Fruit fly (Drosophila melanogaster) whole organism, embryonic: Measurements from ENCODE around the gene CG1738.

Experiments
- Atf6 ChIP-seq: fragments of 200-800 bp; sonication (Bioruptor generic); IDR thresholded peaks from 2 replicates; pipeline ENCODE4 v1.3.6; 2022; ENCODE audit warnings: missing biosample characterization, missing genetic modification characterization
- B-H2 ChIP-seq: fragments of 200-800 bp; sonication (Bioruptor generic); optimal IDR thresholded peaks from 2 replicates; lab custom pipeline; 2018; ENCODE audit warnings: missing biosample characterization, mild to moderate bottlenecking, missing genetic modification characterization
- BtbVII ChIP-seq: fragments of 200-800 bp; sonication (Bioruptor generic); optimal IDR thresholded peaks from 3 replicates; lab custom pipeline; 2017; ENCODE audit warnings: missing biosample characterization, mild to moderate bottlenecking, missing genetic modification characterization
- CG10274 ChIP-seq: fragments of 200-800 bp; sonication (Bioruptor generic); optimal IDR thresholded peaks from 3 replicates; lab custom pipeline; 2017; ENCODE audit warnings: missing biosample characterization, mild to moderate bottlenecking, missing genetic modification characterization
- CG10654 ChIP-seq: fragments of 200-800 bp; sonication (Bioruptor generic); optimal IDR thresholded peaks from 2 replicates; lab custom pipeline; 2016; ENCODE audit warnings: missing biosample characterization, missing genetic modification characterization
- CG10979 ChIP-seq: fragments of 200-800 bp; sonication (Bioruptor generic); optimal IDR thresholded peaks from 2 replicates; lab custom pipeline; 2018; ENCODE audit warnings: missing biosample characterization, mild to moderate bottlenecking, missing genetic modification characterization, moderate library complexity
- CG11695 ChIP-seq: fragments of 200-800 bp; sonication (Bioruptor generic); IDR thresholded peaks from 3 replicates; pipeline ENCODE4 v1.3.6; 2022; ENCODE audit warnings: missing biosample characterization, missing genetic modification characterization
- CG1233 ChIP-seq: fragments of 200-800 bp; sonication (Bioruptor generic); optimal IDR thresholded peaks from 4 replicates; lab custom pipeline; 2018; ENCODE audit warnings: missing biosample characterization, mild to moderate bottlenecking, missing genetic modification characterization
- CG12769 ChIP-seq: fragments of 200-800 bp; sonication (Bioruptor generic); optimal IDR thresholded peaks from 2 replicates; lab custom pipeline; 2019; ENCODE audit warnings: missing biosample characterization, mild to moderate bottlenecking, missing genetic modification characterization, moderate library complexity
- CG13775 ChIP-seq: fragments of 200-800 bp; sonication (Bioruptor generic); optimal IDR thresholded peaks from 3 replicates; lab custom pipeline; 2017; ENCODE audit warnings: missing biosample characterization, mild to moderate bottlenecking, missing genetic modification characterization
- CG17568 ChIP-seq: fragments of 200-800 bp; sonication (Bioruptor generic); optimal IDR thresholded peaks from 2 replicates; lab custom pipeline; 2018; ENCODE audit warnings: missing biosample characterization, mild to moderate bottlenecking, missing genetic modification characterization, moderate library complexity
- CG1792 ChIP-seq: fragments of 200-800 bp; sonication (Bioruptor generic); optimal IDR thresholded peaks from 2 replicates; lab custom pipeline; 2016; ENCODE audit warnings: missing biosample characterization, missing genetic modification characterization
- CG18262 ChIP-seq: fragments of 200-800 bp; optimal IDR thresholded peaks from 3 replicates; lab custom pipeline; 2019; ENCODE audit warnings: missing biosample characterization, mild to moderate bottlenecking, missing genetic modification characterization, moderate library complexity
- CG30020 ChIP-seq: fragments of 200-800 bp; optimal IDR thresholded peaks from 2 replicates; lab custom pipeline; 2019; ENCODE audit warnings: missing biosample characterization, mild to moderate bottlenecking, missing genetic modification characterization, moderate library complexity
- CG30403 ChIP-seq: fragments of 200-800 bp; sonication (Bioruptor generic); optimal IDR thresholded peaks from 3 replicates; lab custom pipeline; 2016; ENCODE audit warnings: missing biosample characterization, missing genetic modification characterization
- CG3065 ChIP-seq: fragments of 200-800 bp; sonication (Bioruptor generic); optimal IDR thresholded peaks from 2 replicates; lab custom pipeline; 2016; ENCODE audit warnings: missing biosample characterization, missing genetic modification characterization
- CG33557 ChIP-seq: fragments of 200-800 bp; sonication (Bioruptor generic); optimal IDR thresholded peaks from 2 replicates; lab custom pipeline; 2019; ENCODE audit warnings: missing biosample characterization, mild to moderate bottlenecking, missing genetic modification characterization, moderate library complexity
- CG34224 ChIP-seq: fragments of 200-800 bp; sonication (Bioruptor generic); IDR thresholded peaks from 3 replicates; pipeline ENCODE4 v1.3.6; 2022; ENCODE audit warnings: missing biosample characterization, missing genetic modification characterization; ENCODE audit not compliant: partially characterized antibody
- CG4730 ChIP-seq: fragments of 200-800 bp; sonication (Bioruptor generic); IDR thresholded peaks from 2 replicates; pipeline ENCODE4 v1.3.6; 2022; ENCODE audit warnings: missing biosample characterization, missing genetic modification characterization
- CG5953 ChIP-seq: fragments of 200-800 bp; sonication (Bioruptor generic); IDR thresholded peaks from 2 replicates; pipeline ENCODE4 v1.3.6; 2022; ENCODE audit warnings: missing biosample characterization, missing genetic modification characterization
- CG6272 ChIP-seq: fragments of 200-800 bp; sonication (Bioruptor generic); IDR thresholded peaks from 2 replicates; pipeline ENCODE4 v1.3.6; 2022; ENCODE audit warnings: missing biosample characterization, missing genetic modification characterization
- CG7745 ChIP-seq: fragments of 200-800 bp; sonication (Bioruptor generic); optimal IDR thresholded peaks from 2 replicates; lab custom pipeline; 2018; ENCODE audit warnings: missing biosample characterization, mild to moderate bottlenecking, missing genetic modification characterization, moderate library complexity
- CG9609 ChIP-seq: fragments of 200-800 bp; sonication (Bioruptor generic); optimal IDR thresholded peaks from 3 replicates; lab custom pipeline; 2016; ENCODE audit warnings: missing biosample characterization, missing genetic modification characterization
- CkIIα-i1 ChIP-seq: fragments of 200-800 bp; sonication (Bioruptor generic); IDR thresholded peaks from 2 replicates; pipeline ENCODE4 v1.3.6; 2022; ENCODE audit warnings: missing biosample characterization, missing genetic modification characterization
- Dek ChIP-seq: fragments of 200-800 bp; sonication (Bioruptor generic); optimal IDR thresholded peaks from 3 replicates; lab custom pipeline; 2019; ENCODE audit warnings: missing biosample characterization, mild to moderate bottlenecking, missing genetic modification characterization, moderate library complexity
- Drgx ChIP-seq: fragments of 200-800 bp; sonication (Bioruptor generic); IDR thresholded peaks from 2 replicates; pipeline ENCODE4 v1.3.6; 2022; ENCODE audit warnings: missing biosample characterization, missing genetic modification characterization
- Fer3 ChIP-seq: fragments of 200-800 bp; sonication (Bioruptor generic); optimal IDR thresholded peaks from 2 replicates; lab custom pipeline; 2018; ENCODE audit warnings: missing biosample characterization, mild to moderate bottlenecking, missing genetic modification characterization, moderate library complexity
- GATAe ChIP-seq: fragments of 200-800 bp; sonication (Bioruptor generic); conservative IDR thresholded peaks from 2 replicates; pipeline ENCODE4 v1.3.6; 2022; ENCODE audit warnings: missing biosample characterization, missing genetic modification characterization
- Gsc ChIP-seq: fragments of 200-800 bp; sonication (Bioruptor generic); IDR thresholded peaks from 2 replicates; pipeline ENCODE4 v1.3.6; 2022; ENCODE audit warnings: missing biosample characterization, missing genetic modification characterization
- Hand ChIP-seq: fragments of 200-800 bp; sonication (Bioruptor generic); optimal IDR thresholded peaks from 2 replicates; lab custom pipeline; 2017; ENCODE audit warnings: mild to moderate bottlenecking, missing biosample characterization, missing genetic modification reagents, missing genetic modification characterization
- HmgZ ChIP-seq: fragments of 200-800 bp; sonication (Bioruptor generic); optimal IDR thresholded peaks from 2 replicates; lab custom pipeline; 2018; ENCODE audit warnings: missing biosample characterization, mild to moderate bottlenecking, missing genetic modification characterization
- MBD-R2 ChIP-seq: fragments of 200-800 bp; sonication (Bioruptor generic); IDR thresholded peaks from 2 replicates; pipeline ENCODE4 v1.3.6; 2022; ENCODE audit warnings: missing biosample characterization, missing genetic modification characterization
- Nf-YC ChIP-seq: fragments of 200-800 bp; optimal IDR thresholded peaks from 3 replicates; lab custom pipeline; 2019; ENCODE audit warnings: missing biosample characterization, mild to moderate bottlenecking, missing genetic modification characterization, moderate library complexity
- NfI ChIP-seq: fragments of 200-800 bp; sonication (Bioruptor generic); optimal IDR thresholded peaks from 3 replicates; lab custom pipeline; 2018; ENCODE audit warnings: missing biosample characterization, mild to moderate bottlenecking, missing genetic modification characterization, moderate library complexity
- Sin3A ChIP-seq: fragments of >200 bp; optimal IDR thresholded peaks from 2 replicates; lab custom pipeline; 2018
- amos ChIP-seq: fragments of 200-800 bp; sonication (Bioruptor generic); IDR thresholded peaks from 2 replicates; pipeline ENCODE4 v1.3.6; 2022; ENCODE audit warnings: missing biosample characterization, missing genetic modification characterization; ENCODE audit not compliant: partially characterized antibody
- croc ChIP-seq: fragments of 200-800 bp; sonication (Bioruptor generic); conservative IDR thresholded peaks from 3 replicates; pipeline ENCODE4 v1.3.6; 2022; ENCODE audit warnings: missing biosample characterization, missing genetic modification characterization
- eyg ChIP-seq: fragments of 200-800 bp; sonication (Bioruptor generic); optimal IDR thresholded peaks from 3 replicates; lab custom pipeline; 2016; ENCODE audit warnings: missing biosample characterization, missing genetic modification characterization
- ham ChIP-seq: fragments of 200-800 bp; sonication (Bioruptor generic); IDR thresholded peaks from 2 replicates; pipeline ENCODE4 v1.3.6; 2022; ENCODE audit warnings: missing biosample characterization, missing genetic modification characterization
- hth ChIP-seq: fragments of >200 bp; optimal IDR thresholded peaks from 2 replicates; lab custom pipeline; 2017; ENCODE audit warnings: inconsistent platforms
- sens-2 ChIP-seq: fragments of 200-800 bp; sonication (Bioruptor generic); IDR thresholded peaks from 2 replicates; pipeline ENCODE4 v1.3.6; 2022; ENCODE audit warnings: missing biosample characterization, missing genetic modification characterization
- seq ChIP-seq: fragments of 200-800 bp; sonication (Bioruptor generic); IDR thresholded peaks from 2 replicates; pipeline ENCODE4 v1.3.6; 2022; ENCODE audit warnings: missing biosample characterization, missing genetic modification characterization
- sim ChIP-seq: fragments of 200-800 bp; sonication (Bioruptor generic); IDR thresholded peaks from 2 replicates; pipeline ENCODE4 v1.3.6; 2022; ENCODE audit warnings: missing biosample characterization, missing genetic modification characterization
- sima ChIP-seq: fragments of 200-800 bp; sonication (Bioruptor generic); optimal IDR thresholded peaks from 2 replicates; lab custom pipeline; 2016; ENCODE audit warnings: missing biosample characterization, missing genetic modification characterization
- sna ChIP-seq: fragments of 200-800 bp; sonication (Bioruptor generic); IDR thresholded peaks from 2 replicates; pipeline ENCODE4 v1.3.6; 2022; ENCODE audit warnings: missing biosample characterization, missing genetic modification characterization; ENCODE audit not compliant: partially characterized antibody
- stwl ChIP-seq: fragments of 200-800 bp; sonication (Bioruptor generic); optimal IDR thresholded peaks from 3 replicates; lab custom pipeline; 2018; ENCODE audit warnings: missing biosample characterization, mild to moderate bottlenecking, missing genetic modification characterization, moderate library complexity
- tin ChIP-seq: fragments of 200-800 bp; sonication (Bioruptor generic); optimal IDR thresholded peaks from 3 replicates; lab custom pipeline; 2016; ENCODE audit warnings: missing biosample characterization, missing genetic modification characterization
- tll ChIP-seq, 2 experiments: fragments of 200-800 bp in 1 of 2; fragments of >200 bp in 1 of 2; sonication (Bioruptor generic) in 1 of 2; optimal IDR thresholded peaks; 2 replicates each; lab custom pipeline; 2017 to 2019; ENCODE audit warnings: missing biosample characterization in 2 of 2, missing genetic modification characterization in 2 of 2, mild to moderate bottlenecking in 1 of 2, moderate library complexity in 1 of 2
- toy ChIP-seq: fragments of 200-800 bp; sonication (Bioruptor generic); IDR thresholded peaks from 2 replicates; pipeline ENCODE4 v1.3.6; 2022; ENCODE audit warnings: missing biosample characterization, missing genetic modification characterization
- unc-4 ChIP-seq: fragments of 200-800 bp; sonication (Bioruptor generic); IDR thresholded peaks from 2 replicates; pipeline ENCODE4 v1.3.6; 2022; ENCODE audit warnings: missing biosample characterization, missing genetic modification characterization; ENCODE audit not compliant: partially characterized antibody
- wek ChIP-seq: fragments of 200-800 bp; sonication (Bioruptor generic); optimal IDR thresholded peaks from 3 replicates; lab custom pipeline; 2018; ENCODE audit warnings: missing biosample characterization, mild to moderate bottlenecking, missing genetic modification characterization, moderate library complexity

The CG1738 gene

DNA sequence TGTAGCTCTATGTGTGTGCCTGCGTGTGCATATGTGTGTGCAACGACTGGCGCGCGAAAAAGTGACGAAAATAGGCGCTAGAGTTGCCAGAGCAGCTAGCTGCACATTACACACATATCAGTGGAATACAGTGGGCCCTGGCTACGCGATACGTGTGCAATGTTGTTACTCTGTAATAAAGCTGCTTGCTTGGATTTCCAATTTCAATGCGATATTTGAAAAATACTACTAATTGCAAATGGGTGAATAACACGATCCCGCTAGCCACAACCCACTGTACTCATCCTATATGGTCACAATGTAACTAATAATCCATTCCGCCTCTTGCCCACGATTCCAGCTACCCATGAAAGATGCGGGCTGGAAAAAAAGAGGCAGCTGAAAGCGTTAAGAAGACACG lies 2.5 kb downstream of the CG1738 start:
- no peak for TF ChIP-seq CG34224 (GFP tag; lab: Robert Waterston, UW)
- no peak for TF ChIP-seq CG7745 (tag; lab: Kevin White, UChicago)
- peak; percentile 94 for TF ChIP-seq tin
- TF ChIP-seq amos (GFP tag; lab: Robert Waterston, UW) = no peak
- peak; percentile 81 for TF ChIP-seq sima
- TF ChIP-seq CG5953 (GFP tag; lab: Robert Waterston, UW) = peak; percentile 95
- peak; percentile 72; the same call in 1 of the 2 replicates for TF ChIP-seq CkIIα-i1 (GFP tag; lab: Robert Waterston, UW)
- peak; percentile 85 for TF ChIP-seq CG10274 (GFP tag; lab: Kevin White, UChicago)
- TF ChIP-seq sim (GFP tag; lab: Robert Waterston, UW) = peak; percentile 83
- peak; percentile 91 for TF ChIP-seq CG1233 (GFP tag; lab: Kevin White, UChicago)
- peak; percentile 86 for TF ChIP-seq CG13775
- TF ChIP-seq B-H2 = peak; percentile 74
- TF ChIP-seq stwl = peak; percentile 6
- TF ChIP-seq croc (GFP tag; lab: Robert Waterston, UW) = peak; percentile 89
- TF ChIP-seq toy (GFP tag; lab: Robert Waterston, UW) = peak; percentile 82
- TF ChIP-seq CG10979 (tag; lab: Kevin White, UChicago) = peak; percentile 87
- peak; percentile 84 for TF ChIP-seq Gsc (GFP tag; lab: Robert Waterston, UW)
- TF ChIP-seq wek (GFP tag; lab: Kevin White, UChicago) = peak; percentile 89
- TF ChIP-seq sna (GFP tag; lab: Robert Waterston, UW) = no peak
- TF ChIP-seq Drgx (GFP tag; lab: Robert Waterston, UW) = peak; percentile 98
- TF ChIP-seq NfI (GFP tag; lab: Kevin White, UChicago) = peak; percentile 95
- 0 out of 2 replicates have a peak, but pooled peaks have one; percentile 59 for TF ChIP-seq ham (GFP tag; lab: Robert Waterston, UW)
- TF ChIP-seq CG10654 (GFP tag; lab: Kevin White, UChicago) = peak; percentile 93
- TF ChIP-seq seq (GFP tag; lab: Robert Waterston, UW) = peak; percentile 96
- peak; percentile 76 for TF ChIP-seq Nf-YC (tag; lab: Kevin White, UChicago)
- no peak for TF ChIP-seq Sin3A (lab: Kevin White, UChicago)
- TF ChIP-seq CG30020 = peak; percentile 50
- peak; percentile 97 for TF ChIP-seq CG12769 (tag; lab: Kevin White, UChicago)
- TF ChIP-seq GATAe (GFP tag; lab: Robert Waterston, UW) = peak; percentile 67
- no peak for TF ChIP-seq unc-4 (GFP tag; lab: Robert Waterston, UW)
- TF ChIP-seq hth (lab: Kevin White, UChicago) = no peak
- TF ChIP-seq Atf6 (GFP tag; lab: Robert Waterston, UW) = peak; percentile 92
- peak; percentile 78 for TF ChIP-seq Hand
- TF ChIP-seq CG4730 (GFP tag; lab: Robert Waterston, UW) = peak; percentile 89
- peak; percentile 93 for TF ChIP-seq sens-2 (GFP tag; lab: Robert Waterston, UW)
- TF ChIP-seq eyg (GFP tag; lab: Kevin White, UChicago) = peak; percentile 90
- peak; percentile 74 for TF ChIP-seq CG33557 (GFP tag; lab: Kevin White, UChicago)
- no peak for TF ChIP-seq tll (GFP tag; optimal IDR thresholded peaks at IDR 0.05; lab: Kevin White, UChicago)
- TF ChIP-seq MBD-R2 (GFP tag; lab: Robert Waterston, UW) = peak; percentile 87
- peak; percentile 95 for TF ChIP-seq CG11695 (GFP tag; lab: Robert Waterston, UW)
- peak; percentile 87 for TF ChIP-seq BtbVII (GFP tag; lab: Kevin White, UChicago)
- TF ChIP-seq CG30403 (GFP tag; lab: Kevin White, UChicago) = peak; percentile 92
- peak; percentile 93 for TF ChIP-seq CG9609
- TF ChIP-seq CG1792 (GFP tag; lab: Kevin White, UChicago) = peak; percentile 87
- TF ChIP-seq Dek (tag; lab: Kevin White, UChicago) = peak; percentile 88
- peak; percentile 88 for TF ChIP-seq CG6272
- no peak for TF ChIP-seq CG17568 (GFP tag; lab: Kevin White, UChicago)
- TF ChIP-seq CG18262 (tag; lab: Kevin White, UChicago) = peak; percentile 87
- peak; percentile 92 for TF ChIP-seq Fer3 (tag; lab: Kevin White, UChicago)
- peak; percentile 68 for TF ChIP-seq CG3065 (GFP tag; lab: Kevin White, UChicago)
- peak; percentile 93 for TF ChIP-seq HmgZ
